Fruit fly (Drosophila melanogaster): ENCODE data around the gene Ubx.

Ubx gene

DNA sequence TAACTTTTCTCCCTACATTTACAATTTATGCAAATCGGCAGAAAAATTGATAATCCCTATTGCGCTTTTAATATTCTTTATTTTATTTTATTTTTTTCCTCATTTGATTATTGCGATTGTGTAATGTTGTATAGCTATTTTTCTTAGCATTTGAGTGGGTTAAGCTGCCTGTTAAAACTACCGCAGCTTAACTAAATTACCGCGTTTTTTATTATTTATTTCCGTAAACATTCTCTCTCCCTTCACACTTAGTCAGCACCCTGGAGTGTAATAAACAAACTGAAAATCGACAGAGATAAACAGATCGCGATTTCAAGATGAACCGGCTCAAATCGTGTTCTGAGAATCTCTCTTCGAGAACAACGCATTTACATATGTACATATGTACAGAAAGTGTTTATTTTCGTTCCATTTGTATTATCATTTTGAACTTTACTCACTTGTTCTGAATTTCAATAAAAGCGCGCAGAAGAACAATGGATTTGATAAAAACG, 79.2 kb downstream of the Ubx start (continued):
- TF ChIP-seq tin (GFP tag; optimal IDR thresholded peaks at IDR 0.05) (no peak), amos (GFP tag; IDR thresholded peaks at IDR 0.05; ENCODE audit: partially characterized antibody) (peak; percentile 11; the same call in 1 of the 2 replicates), schlank (tag; optimal IDR thresholded peaks at IDR 0.05) (peak; percentile 3), sug (tag; optimal IDR thresholded peaks at IDR 0.05) (peak; percentile 32), Optix (GFP tag; IDR thresholded peaks at IDR 0.05) (no peak), Eip74EF (GFP tag; optimal IDR thresholded peaks at IDR 0.05) (peak in 1 of 2 experiments; percentile 75), CG6765 (GFP tag; optimal IDR thresholded peaks at IDR 0.05) (no peak), CG12299 (tag; optimal IDR thresholded peaks at IDR 0.05) (peak; percentile 40), Xrp1 (GFP tag; IDR thresholded peaks at IDR 0.05) (peak; percentile 25; the same call in 1 of the 2 replicates), tio (GFP tag; optimal IDR thresholded peaks at IDR 0.05) (no peak), CG2678 (tag; optimal IDR thresholded peaks at IDR 0.05) (peak; percentile 40), pfk (GFP tag; optimal IDR thresholded peaks at IDR 0.05) (peak; percentile 20), fd64A (GFP tag; optimal IDR thresholded peaks at IDR 0.05) (peak; percentile 15), Atf-2 (GFP tag; optimal IDR thresholded peaks at IDR 0.05) (no peak), CG9609 (GFP tag; optimal IDR thresholded peaks at IDR 0.05) (no peak), Pdp1 (GFP tag; optimal IDR thresholded peaks at IDR 0.05) (no peak), CG1233 (GFP tag; optimal IDR thresholded peaks at IDR 0.05) (peak; percentile 27), fd3F (GFP tag; optimal IDR thresholded peaks at IDR 0.05) (peak; percentile 17), CG8089 (GFP tag; optimal IDR thresholded peaks at IDR 0.05) (no peak)

DNA sequence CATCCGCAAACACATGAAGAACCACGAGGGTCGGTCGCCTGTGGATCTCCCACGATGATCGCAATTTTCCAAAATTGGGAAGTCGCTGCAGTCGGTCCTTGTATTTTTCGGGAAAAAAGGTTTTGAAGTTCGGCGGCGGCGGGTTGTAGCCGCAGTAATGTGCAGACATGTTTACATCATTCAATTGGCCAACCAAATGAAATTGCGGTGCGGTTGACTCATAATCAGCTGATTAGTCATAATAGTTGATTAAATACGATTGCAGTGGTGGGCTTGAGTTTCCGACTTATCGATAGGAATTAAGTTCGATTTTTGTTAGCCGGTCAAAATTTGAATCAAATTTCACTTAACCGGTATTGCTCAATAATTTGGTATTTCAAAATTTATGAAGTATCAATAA, 82.1 kb downstream of the Ubx start, which contains the start of gene CG14907:
Gene CG14907 (minus strand): TSS at position 229 of the 400 bp plus-strand sequence.
- no peak for TF ChIP-seq CG6689 (GFP tag; IDR thresholded peaks at IDR 0.05)
- no peak for TF ChIP-seq HLH54F (GFP tag; optimal IDR thresholded peaks at IDR 0.05)
- no peak for TF ChIP-seq ab (GFP tag; optimal IDR thresholded peaks at IDR 0.05)
- no peak for TF ChIP-seq zfh1 (GFP tag; IDR thresholded peaks at IDR 0.05)
- TF ChIP-seq trh (GFP tag; optimal IDR thresholded peaks at IDR 0.05) = no peak
- no peak for TF ChIP-seq Oli (tag; optimal IDR thresholded peaks at IDR 0.05)
- no peak for TF ChIP-seq wor (GFP tag; IDR thresholded peaks at IDR 0.05)
- peak; percentile 68; the same call in 2 of the 3 replicates for TF ChIP-seq CG6791 (GFP tag; IDR thresholded peaks at IDR 0.05; ENCODE audit: partially characterized antibody)
- TF ChIP-seq CG16815 (GFP tag; optimal IDR thresholded peaks at IDR 0.05) = no peak
- no peak for TF ChIP-seq Gug (GFP tag; IDR thresholded peaks at IDR 0.05)
- no peak for TF ChIP-seq gt (GFP tag; IDR thresholded peaks at IDR 0.05)
- TF ChIP-seq toy (GFP tag; IDR thresholded peaks at IDR 0.05) = no peak
- TF ChIP-seq CG12071 (GFP tag; optimal IDR thresholded peaks at IDR 0.05) = no peak
- no peak for TF ChIP-seq vfl (GFP tag; optimal IDR thresholded peaks at IDR 0.05)
- no peak for TF ChIP-seq Hey (tag; optimal IDR thresholded peaks at IDR 0.05)
- no peak for TF ChIP-seq CG15601 (tag; optimal IDR thresholded peaks at IDR 0.05)
- no peak for TF ChIP-seq gce (GFP tag; IDR thresholded peaks at IDR 0.05)
- TF ChIP-seq CG30403 (GFP tag; optimal IDR thresholded peaks at IDR 0.05) = no peak
- TF ChIP-seq Nf-YB (GFP tag; optimal IDR thresholded peaks at IDR 0.05) = no peak
- TF ChIP-seq CoRest (tag; optimal IDR thresholded peaks at IDR 0.05) = no peak
- no peak for TF ChIP-seq cwo (GFP tag; optimal IDR thresholded peaks at IDR 0.05)
- TF ChIP-seq CG14965 (GFP tag; optimal IDR thresholded peaks at IDR 0.05; ENCODE audit: borderline replicate concordance) = no peak
- no peak for TF ChIP-seq ro (GFP tag; IDR thresholded peaks at IDR 0.05)
- TF ChIP-seq bcd (GFP tag; optimal IDR thresholded peaks at IDR 0.05) = no peak
- TF ChIP-seq BEAF-32 (GFP tag; optimal IDR thresholded peaks at IDR 0.05) = peak; percentile 65
- TF ChIP-seq sens-2 (GFP tag; IDR thresholded peaks at IDR 0.05) = no peak
- TF ChIP-seq br (optimal IDR thresholded peaks at IDR 0.05) = no peak
- TF ChIP-seq Bgb (GFP tag; IDR thresholded peaks at IDR 0.05; ENCODE audit: partially characterized antibody) = peak; percentile 71; the same call in 1 of the 2 replicates
- TF ChIP-seq croc (GFP tag; conservative IDR thresholded peaks at IDR 0.05) = no peak
- TF ChIP-seq H2.0 (GFP tag; IDR thresholded peaks at IDR 0.05) = no peak
- TF ChIP-seq CG14667 (GFP tag; IDR thresholded peaks at IDR 0.05) = no peak
- TF ChIP-seq MESR4 (GFP tag; optimal IDR thresholded peaks at IDR 0.05) = peak; percentile 68

Measured in whole organism, embryonic.